Fruit fly (Drosophila melanogaster) whole organism, pupa: ENCODE measurements around the gene CG6972.

Experiments
- CG10348 ChIP-seq: fragments of 200-800 bp; sonication (Bioruptor generic); IDR thresholded peaks from 2 replicates; pipeline ENCODE4 v1.3.6; 2022; ENCODE audit warnings: missing biosample characterization, missing genetic modification characterization
- CG12605 ChIP-seq: fragments of 200-800 bp; sonication (Bioruptor generic); IDR thresholded peaks from 2 replicates; pipeline ENCODE4 v1.3.6; 2022; ENCODE audit warnings: missing biosample characterization, missing genetic modification characterization
- CG13204 ChIP-seq: fragments of 200-800 bp; sonication (Bioruptor generic); optimal IDR thresholded peaks from 2 replicates; lab custom pipeline; 2018; ENCODE audit warnings: missing biosample characterization, mild to moderate bottlenecking, missing genetic modification characterization, moderate library complexity
- CG14655 ChIP-seq: fragments of 200-800 bp; sonication (Bioruptor generic); optimal IDR thresholded peaks from 3 replicates; lab custom pipeline; 2017; ENCODE audit warnings: mild to moderate bottlenecking, missing biosample characterization, missing genetic modification reagents, missing genetic modification characterization
- CG15710 ChIP-seq: fragments of 200-800 bp; sonication (Bioruptor generic); optimal IDR thresholded peaks from 2 replicates; lab custom pipeline; 2018; ENCODE audit warnings: missing biosample characterization, mild to moderate bottlenecking, missing genetic modification characterization, moderate library complexity
- CG17806 ChIP-seq: fragments of 200-800 bp; sonication (Bioruptor generic); optimal IDR thresholded peaks from 2 replicates; lab custom pipeline; 2018; ENCODE audit warnings: missing biosample characterization, mild to moderate bottlenecking, missing genetic modification characterization, moderate library complexity
- CG32121 ChIP-seq: fragments of 200-800 bp; sonication (Bioruptor generic); IDR thresholded peaks from 2 replicates; pipeline ENCODE4 v1.3.6; 2022; ENCODE audit warnings: missing biosample characterization, missing genetic modification characterization
- CG34367 ChIP-seq: fragments of 200-800 bp; sonication (Bioruptor generic); optimal IDR thresholded peaks from 2 replicates; lab custom pipeline; 2018; ENCODE audit warnings: missing biosample characterization, mild to moderate bottlenecking, missing genetic modification characterization
- CG4496 ChIP-seq: fragments of 200-800 bp; sonication (Bioruptor generic); IDR thresholded peaks from 3 replicates; pipeline ENCODE4 v1.3.6; 2022; ENCODE audit warnings: missing biosample characterization, missing genetic modification characterization
- CG8159 ChIP-seq: fragments of 200-800 bp; sonication (Bioruptor generic); optimal IDR thresholded peaks from 3 replicates; lab custom pipeline; 2018; ENCODE audit warnings: missing biosample characterization, mild to moderate bottlenecking, missing genetic modification characterization, moderate library complexity
- CG8301 ChIP-seq: fragments of 200-800 bp; sonication (Bioruptor generic); optimal IDR thresholded peaks from 2 replicates; lab custom pipeline; 2018; ENCODE audit warnings: missing biosample characterization, mild to moderate bottlenecking, missing genetic modification characterization
- CG9948 ChIP-seq: fragments of 200-800 bp; sonication (Bioruptor generic); optimal IDR thresholded peaks from 2 replicates; lab custom pipeline; 2018; ENCODE audit warnings: missing biosample characterization, mild to moderate bottlenecking, missing genetic modification characterization, moderate library complexity
- D1 ChIP-seq: fragments of 200-800 bp; sonication (Bioruptor generic); optimal IDR thresholded peaks from 2 replicates; lab custom pipeline; 2018; ENCODE audit warnings: missing biosample characterization, mild to moderate bottlenecking, missing genetic modification characterization, moderate library complexity
- EcR ChIP-seq: fragments of 200-800 bp; sonication (Bioruptor generic); optimal IDR thresholded peaks from 3 replicates; lab custom pipeline; 2019; ENCODE audit warnings: missing biosample characterization, missing genetic modification characterization, mild to moderate bottlenecking, moderate library complexity, missing genetic modification reagents
- Ets98B ChIP-seq: fragments of 200-800 bp; sonication (Bioruptor generic); IDR thresholded peaks from 2 replicates; pipeline ENCODE4 v1.3.6; 2022; ENCODE audit warnings: missing biosample characterization, missing genetic modification characterization
- Pif1A ChIP-seq: fragments of 200-800 bp; sonication (Bioruptor generic); optimal IDR thresholded peaks from 3 replicates; lab custom pipeline; 2016; ENCODE audit warnings: missing biosample characterization, missing genetic modification characterization
- Pif1B ChIP-seq: fragments of 200-800 bp; sonication (Bioruptor generic); optimal IDR thresholded peaks from 3 replicates; lab custom pipeline; 2016; ENCODE audit warnings: missing biosample characterization, missing genetic modification characterization
- Snoo ChIP-seq: fragments of 200-800 bp; sonication (Bioruptor generic); optimal IDR thresholded peaks from 3 replicates; lab custom pipeline; 2017; ENCODE audit warnings: missing biosample characterization, mild to moderate bottlenecking, missing genetic modification characterization, inconsistent platforms
- fd96Ca ChIP-seq: fragments of 200-800 bp; sonication (Bioruptor generic); IDR thresholded peaks from 3 replicates; pipeline ENCODE4 v1.3.6; 2022; ENCODE audit warnings: missing biosample characterization, missing genetic modification characterization
- gl ChIP-seq: fragments of 200-800 bp; sonication (Bioruptor generic); optimal IDR thresholded peaks from 2 replicates; lab custom pipeline; 2018; ENCODE audit warnings: missing biosample characterization, mild to moderate bottlenecking, missing genetic modification characterization
- rn ChIP-seq: fragments of 200-800 bp; sonication (Bioruptor generic); IDR thresholded peaks from 2 replicates; pipeline ENCODE4 v1.3.6; 2022; ENCODE audit warnings: missing biosample characterization, missing genetic modification characterization

The CG6972 gene

DNA sequence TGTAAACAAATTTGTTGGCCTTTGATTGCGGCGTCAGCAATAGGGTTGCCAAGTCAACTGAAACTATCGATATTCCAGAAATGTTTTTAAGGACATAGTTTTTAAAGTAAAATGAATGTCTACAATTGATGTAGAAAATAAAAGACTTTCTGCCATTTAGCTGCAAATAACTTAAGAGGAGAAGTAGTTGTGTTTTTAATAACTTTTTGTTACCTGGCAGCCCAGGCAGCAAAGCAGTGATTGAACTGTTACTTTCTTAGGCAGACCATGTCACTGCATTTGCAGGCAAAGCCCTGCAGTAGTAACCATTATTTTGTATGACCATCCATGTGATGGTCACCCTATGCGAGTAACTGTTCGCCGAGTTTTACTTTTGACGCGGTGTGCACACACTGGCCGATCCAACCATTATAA is 48.7 kb downstream of the CG6972 start, which contains the start of the genes rumi, CG7029 and Usp12-46:
Gene rumi, minus strand, starts transcription at position 64 of the 414 bp plus-strand sequence.
Gene CG7029, plus strand, starts transcription at position 368 of the 414 bp plus-strand sequence.
Gene Usp12-46, plus strand, starts transcription at position 368 of the 414 bp plus-strand sequence.
- TF ChIP-seq CG8159 (tag; lab: Kevin White, UChicago) (peak; percentile 79), gl (tag; lab: Kevin White, UChicago) (peak; percentile 32), CG17806 (peak; percentile 76), CG9948 (tag; lab: Kevin White, UChicago) (peak; percentile 57), CG12605 (GFP tag; lab: Robert Waterston, UW) (peak; percentile 56), EcR (no peak), CG8301 (tag; lab: Kevin White, UChicago) (peak; percentile 70), CG14655 (no peak), Snoo (peak; percentile 74), CG13204 (GFP tag; lab: Kevin White, UChicago) (no peak), D1 (tag; lab: Kevin White, UChicago) (no peak), Ets98B (peak; percentile 81), Pif1A (no peak), fd96Ca (GFP tag; lab: Robert Waterston, UW) (peak; percentile 78), CG32121 (peak; percentile 73; the same call in 1 of the 2 replicates), CG4496 (GFP tag; lab: Robert Waterston, UW) (peak; percentile 89), rn (GFP tag; lab: Robert Waterston, UW) (peak; percentile 31; the same call in 1 of the 2 replicates), CG34367 (tag; lab: Kevin White, UChicago) (peak; percentile 73), Pif1B (GFP tag; lab: Kevin White, UChicago) (no peak), CG15710 (tag; lab: Kevin White, UChicago) (peak; percentile 79), CG10348 (GFP tag; lab: Robert Waterston, UW) (0 out of 2 replicates have a peak, but pooled peaks have one; percentile 17)

DNA sequence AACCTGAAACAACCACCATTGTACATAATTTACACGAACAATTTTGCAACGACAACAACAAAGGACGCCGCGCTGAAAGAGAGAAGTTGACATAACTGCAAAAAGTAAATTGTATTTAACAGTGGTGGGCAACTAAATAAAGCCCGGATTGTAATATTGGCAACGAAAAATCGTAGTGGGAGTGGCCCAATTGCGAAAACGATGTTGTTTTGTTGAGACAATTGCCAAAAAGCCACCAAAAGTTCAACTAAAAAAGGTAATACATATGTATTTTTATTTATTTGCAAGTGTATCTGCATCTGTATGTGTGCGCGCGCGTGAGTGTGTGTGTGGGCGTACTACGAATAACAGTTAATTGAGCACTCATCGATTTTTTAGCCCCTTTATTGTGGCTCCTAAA is 49.3 kb downstream of the CG6972 start:
- peak; percentile 41 for TF ChIP-seq CG8159 (tag; lab: Kevin White, UChicago)
- peak; percentile 54 for TF ChIP-seq Ets98B
- TF ChIP-seq Pif1A: peak; percentile 5
- TF ChIP-seq CG8301 (tag; lab: Kevin White, UChicago): peak; percentile 17
- no peak for TF ChIP-seq CG15710 (tag; lab: Kevin White, UChicago)
- peak; percentile 76 for TF ChIP-seq fd96Ca (GFP tag; lab: Robert Waterston, UW)
- no peak for TF ChIP-seq CG9948 (tag; lab: Kevin White, UChicago)
- peak; percentile 6 for TF ChIP-seq Snoo
- TF ChIP-seq gl (tag; lab: Kevin White, UChicago): no peak
- TF ChIP-seq CG32121: peak; percentile 57

DNA sequence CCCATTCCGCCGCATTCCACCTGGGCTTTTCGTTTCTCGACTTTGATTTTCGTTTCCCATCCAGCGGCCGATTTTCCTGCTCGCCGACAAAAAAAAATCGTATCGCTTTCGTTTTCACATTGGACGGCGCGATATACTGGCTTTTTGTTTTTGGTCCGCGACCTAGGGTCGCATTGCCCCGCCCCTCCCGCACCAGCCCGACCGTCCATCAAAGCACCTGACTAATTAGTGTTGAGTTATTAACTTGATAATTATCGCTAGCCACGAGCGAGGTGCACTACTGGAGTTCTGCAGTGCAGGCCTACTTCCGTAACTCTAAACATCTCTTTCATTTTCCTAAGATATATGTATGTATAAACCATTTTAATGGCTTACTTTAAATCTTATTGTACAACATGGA is 49.9 kb downstream of the CG6972 start:
- TF ChIP-seq EcR (no peak), CG15710 (tag; lab: Kevin White, UChicago) (no peak), Snoo (no peak), CG10348 (GFP tag; lab: Robert Waterston, UW) (no peak), gl (tag; lab: Kevin White, UChicago) (no peak), Ets98B (no peak), CG32121 (no peak), CG17806 (no peak), CG8301 (tag; lab: Kevin White, UChicago) (no peak), rn (GFP tag; lab: Robert Waterston, UW) (no peak), CG14655 (no peak), fd96Ca (GFP tag; lab: Robert Waterston, UW) (no peak), D1 (tag; lab: Kevin White, UChicago) (no peak)

DNA sequence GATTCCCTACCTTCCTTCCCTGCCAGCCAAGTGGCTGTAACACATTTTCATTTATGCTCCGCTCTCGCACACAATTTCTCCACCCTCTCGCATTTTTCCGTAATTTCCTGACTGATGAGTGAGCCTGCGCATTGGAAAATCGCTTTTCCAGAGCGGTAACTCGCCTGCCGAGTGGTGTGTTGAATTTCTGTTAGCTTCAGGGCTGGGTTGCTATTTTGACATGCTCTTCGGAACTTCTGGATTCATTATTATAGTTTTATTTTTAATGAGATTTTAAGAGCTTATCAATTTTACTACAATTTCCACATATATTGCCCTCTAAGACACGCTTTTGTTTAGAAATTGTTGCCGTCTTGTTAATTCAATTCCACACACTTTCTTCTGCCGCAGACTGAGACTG is 51.1 kb downstream of the CG6972 start:
- no peak for TF ChIP-seq CG15710 (tag; lab: Kevin White, UChicago)

DNA sequence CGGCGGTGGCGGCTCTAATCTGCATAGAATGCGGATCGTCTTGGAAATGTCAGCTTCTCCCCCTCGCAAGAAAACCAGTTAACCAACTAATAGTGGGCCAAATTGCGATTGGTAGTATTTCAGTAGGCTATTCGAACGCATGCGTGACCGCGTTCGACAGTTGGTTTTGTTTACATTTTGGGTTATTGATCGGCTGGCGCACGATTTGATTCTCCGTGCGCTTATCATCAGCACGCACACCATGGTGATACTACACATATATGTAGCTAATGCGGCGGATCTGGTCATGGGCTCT is 51.7 kb downstream of the CG6972 start:
- no peak for TF ChIP-seq CG15710 (tag; lab: Kevin White, UChicago)
- peak; percentile 8 for TF ChIP-seq EcR
- TF ChIP-seq CG4496 (GFP tag; lab: Robert Waterston, UW): 0 out of 3 replicates have a peak, but pooled peaks have one; percentile 13
